Worm (Caenorhabditis elegans) whole organism, L4 larva: ENCODE measurements around the gene dnj-20.
A peak's percentile ranks its signal among the peaks of the same experiment; 100 is the strongest.

ENCODE experiments used
- F10B5.3 ChIP-seq: sonication (generic microtip); optimal IDR thresholded peaks from 2 replicates; lab custom pipeline; 2016; ENCODE audit warnings: mild to moderate bottlenecking, missing genetic modification characterization, missing compliant biosample characterization
- F26F4.8 ChIP-seq: fragments of 200-800 bp; sonication (Bioruptor generic); conservative IDR thresholded peaks from 2 replicates; pipeline ENCODE4 v1.3.6; 2022; ENCODE audit warnings: missing genetic modification characterization, missing compliant biosample characterization
- T20F7.1 ChIP-seq: fragments of 200-800 bp; sonication (Bioruptor generic); optimal IDR thresholded peaks from 2 replicates; lab custom pipeline; 2018; ENCODE audit warnings: mild to moderate bottlenecking, missing genetic modification characterization, missing compliant biosample characterization
- T26A8.4 ChIP-seq: fragments of 200-800 bp; sonication (Bioruptor generic); IDR thresholded peaks from 2 replicates; pipeline ENCODE4 v1.3.6; 2022; ENCODE audit warnings: missing genetic modification characterization, missing compliant biosample characterization
- Y105C5A.15 ChIP-seq: fragments of 200-800 bp; sonication (Bioruptor generic); IDR thresholded peaks from 2 replicates; pipeline ENCODE4 v1.3.6; 2022; ENCODE audit warnings: missing genetic modification characterization, missing compliant biosample characterization
- ZK546.5 ChIP-seq, 2 experiments: sonication (generic microtip); optimal IDR thresholded peaks; 2 replicates each; lab custom pipeline; 2017; ENCODE audit warnings: missing biosample characterization in 2 of 2, missing genetic modification characterization in 2 of 2
- aha-1 ChIP-seq: fragments of 150-350 bp; peaks from one replicate; lab custom pipeline; 2014; ENCODE audit warnings: missing biosample characterization, missing genetic modification characterization
- attf-4 ChIP-seq: sonication (generic microtip); optimal IDR thresholded peaks from 3 replicates; lab custom pipeline; 2017; ENCODE audit warnings: missing biosample characterization, missing genetic modification characterization
- ceh-20 ChIP-seq: fragments of 200-800 bp; sonication (Bioruptor generic); IDR thresholded peaks from 2 replicates; pipeline ENCODE4 v1.3.6; 2022; ENCODE audit warnings: missing genetic modification reagents, missing genetic modification characterization, missing compliant biosample characterization
- ceh-28 ChIP-seq: fragments of 150-350 bp; optimal IDR thresholded peaks from 2 replicates; lab custom pipeline; 2014; ENCODE audit warnings: missing biosample characterization, missing genetic modification reagents, missing genetic modification characterization
- ceh-44 ChIP-seq: fragments of 200-800 bp; sonication (Bioruptor generic); IDR thresholded peaks from 2 replicates; pipeline ENCODE4 v1.3.6; 2022; ENCODE audit warnings: missing genetic modification reagents, missing genetic modification characterization, missing compliant biosample characterization
- ceh-62 ChIP-seq: sonication (generic microtip); optimal IDR thresholded peaks from 2 replicates; lab custom pipeline; 2017; ENCODE audit warnings: missing biosample characterization, missing genetic modification characterization
- ces-1 ChIP-seq: fragments of 150-350 bp; sonication (generic microtip); optimal IDR thresholded peaks from 4 replicates; lab custom pipeline; 2014; ENCODE audit warnings: missing biosample characterization, missing genetic modification reagents, missing genetic modification characterization
- daf-16 ChIP-seq, 3 experiments: sonication (generic microtip); optimal IDR thresholded peaks; 2 replicates each; lab custom pipeline; 2016 to 2017; ENCODE audit warnings: missing genetic modification characterization in 3 of 3, missing genetic modification reagents in 3 of 3, mild to moderate bottlenecking in 2 of 3, missing compliant biosample characterization in 2 of 3, missing biosample characterization in 1 of 3, moderate library complexity in 1 of 3
- daf-8 ChIP-seq: fragments of 200-800 bp; sonication (Bioruptor generic); IDR thresholded peaks from 2 replicates; pipeline ENCODE4 v1.3.6; 2022; ENCODE audit warnings: missing genetic modification characterization, missing compliant biosample characterization
- dmd-6 ChIP-seq: fragments of 200-800 bp; sonication (Bioruptor generic); IDR thresholded peaks from 2 replicates; pipeline ENCODE4 v1.3.6; 2022; ENCODE audit warnings: missing genetic modification reagents, missing genetic modification characterization, missing compliant biosample characterization
- dmd-9 ChIP-seq: fragments of 200-800 bp; sonication (Bioruptor generic); IDR thresholded peaks from 2 replicates; pipeline ENCODE4 v1.3.6; 2022; ENCODE audit warnings: missing genetic modification reagents, missing genetic modification characterization, missing compliant biosample characterization
- dve-1 ChIP-seq: sonication (generic microtip); optimal IDR thresholded peaks from 2 replicates; lab custom pipeline; 2017; ENCODE audit warnings: antibody characterized with exemption, mild to moderate bottlenecking, missing genetic modification characterization, missing compliant biosample characterization; ENCODE audit not compliant: insufficient read depth
- egl-43 ChIP-seq: fragments of 200-800 bp; sonication (Bioruptor generic); IDR thresholded peaks from 2 replicates; pipeline ENCODE4 v1.3.6; 2022; ENCODE audit warnings: missing genetic modification reagents, missing genetic modification characterization, missing compliant biosample characterization
- hmg-1.1 ChIP-seq: fragments of 200-800 bp; sonication (Bioruptor generic); IDR thresholded peaks from 2 replicates; pipeline ENCODE4 v1.3.6; 2022; ENCODE audit warnings: missing genetic modification reagents, missing genetic modification characterization, missing compliant biosample characterization
- lin-1 ChIP-seq: fragments of 200-800 bp; sonication (Bioruptor generic); IDR thresholded peaks from 2 replicates; pipeline ENCODE4 v1.3.6; 2022; ENCODE audit warnings: missing genetic modification reagents, missing genetic modification characterization, missing compliant biosample characterization
- lir-3 ChIP-seq: sonication (generic microtip); optimal IDR thresholded peaks from 2 replicates; lab custom pipeline; 2016; ENCODE audit warnings: mild to moderate bottlenecking, missing genetic modification characterization, missing compliant biosample characterization
- lsy-2 ChIP-seq, 2 experiments: fragments of 150-350 bp in 1 of 2; sonication (generic microtip) in 1 of 2; optimal IDR thresholded peaks; 2 replicates each; lab custom pipeline; 2014 to 2017; ENCODE audit warnings: missing biosample characterization in 2 of 2, missing genetic modification characterization in 2 of 2
- madf-9 ChIP-seq: fragments of 200-800 bp; sonication (Bioruptor generic); conservative IDR thresholded peaks from 2 replicates; pipeline ENCODE4 v1.3.6; 2022; ENCODE audit warnings: missing genetic modification reagents, missing genetic modification characterization, missing compliant biosample characterization
- mes-2 ChIP-seq: sonication (generic microtip); optimal IDR thresholded peaks from 2 replicates; lab custom pipeline; 2016; ENCODE audit warnings: missing genotype, mild to moderate bottlenecking, missing genetic modification characterization, missing compliant biosample characterization; ENCODE audit not compliant: poor library complexity, severe bottlenecking
- mxl-2 ChIP-seq: fragments of 200-800 bp; sonication (Bioruptor generic); conservative IDR thresholded peaks from 2 replicates; pipeline ENCODE4 v1.3.6; 2022; ENCODE audit warnings: missing genetic modification reagents, missing genetic modification characterization, missing compliant biosample characterization
- mxl-3 ChIP-seq: fragments of 200-800 bp; sonication (Bioruptor generic); optimal IDR thresholded peaks from 2 replicates; lab custom pipeline; 2018; ENCODE audit warnings: mild to moderate bottlenecking, missing genetic modification characterization, missing compliant biosample characterization
- nhr-10 ChIP-seq: fragments of 150-350 bp; optimal IDR thresholded peaks from 2 replicates; lab custom pipeline; 2014; ENCODE audit warnings: missing biosample characterization, missing genetic modification characterization
- nhr-111 ChIP-seq: fragments of 200-800 bp; sonication (Bioruptor generic); optimal IDR thresholded peaks from 2 replicates; lab custom pipeline; 2018; ENCODE audit warnings: mild to moderate bottlenecking, missing genetic modification characterization, missing compliant biosample characterization
- nhr-28 ChIP-seq: fragments of 150-350 bp; optimal IDR thresholded peaks from 2 replicates; lab custom pipeline; 2014; ENCODE audit warnings: missing biosample characterization, missing genetic modification characterization
- nhr-77 ChIP-seq: fragments of 150-350 bp; optimal IDR thresholded peaks from 2 replicates; lab custom pipeline; 2014; ENCODE audit warnings: missing biosample characterization, missing genetic modification characterization
- pqm-1 ChIP-seq: sonication (generic microtip); optimal IDR thresholded peaks from 2 replicates; lab custom pipeline; 2017; ENCODE audit warnings: missing biosample characterization, missing genetic modification characterization
- saeg-2 ChIP-seq: fragments of 200-800 bp; sonication (Bioruptor generic); IDR thresholded peaks from 2 replicates; pipeline ENCODE4 v1.3.6; 2022; ENCODE audit warnings: missing genetic modification reagents, missing genetic modification characterization, missing compliant biosample characterization
- set-16 ChIP-seq: fragments of 200-800 bp; sonication (Bioruptor generic); IDR thresholded peaks from 2 replicates; pipeline ENCODE4 v1.3.6; 2022; ENCODE audit warnings: missing genetic modification reagents, missing genetic modification characterization, missing compliant biosample characterization
- spr-3 ChIP-seq: fragments of 200-800 bp; sonication (Bioruptor generic); optimal IDR thresholded peaks from 2 replicates; lab custom pipeline; 2018; ENCODE audit warnings: mild to moderate bottlenecking, missing genetic modification characterization, missing compliant biosample characterization
- tra-1 ChIP-seq: fragments of 200-800 bp; sonication (Bioruptor generic); IDR thresholded peaks from 2 replicates; pipeline ENCODE4 v1.3.6; 2022; ENCODE audit warnings: missing genetic modification reagents, missing genetic modification characterization, missing compliant biosample characterization
- unc-62 ChIP-seq, 3 experiments: fragments of 150-350 bp in 1 of 3; sonication (generic microtip); optimal IDR thresholded peaks in 2 of 3; peaks in 1 of 3; 1 replicate in 1 of 3; 2 replicates in 2 of 3; lab custom pipeline; 2014 to 2017; ENCODE audit warnings: missing biosample characterization in 3 of 3, missing genetic modification characterization in 3 of 3, missing genetic modification reagents in 3 of 3, missing genotype in 1 of 3
- zip-11 ChIP-seq: fragments of 200-800 bp; sonication (Bioruptor generic); IDR thresholded peaks from 2 replicates; pipeline ENCODE4 v1.3.6; 2022; ENCODE audit warnings: missing genetic modification characterization, missing compliant biosample characterization

The dnj-20 gene

DNA sequence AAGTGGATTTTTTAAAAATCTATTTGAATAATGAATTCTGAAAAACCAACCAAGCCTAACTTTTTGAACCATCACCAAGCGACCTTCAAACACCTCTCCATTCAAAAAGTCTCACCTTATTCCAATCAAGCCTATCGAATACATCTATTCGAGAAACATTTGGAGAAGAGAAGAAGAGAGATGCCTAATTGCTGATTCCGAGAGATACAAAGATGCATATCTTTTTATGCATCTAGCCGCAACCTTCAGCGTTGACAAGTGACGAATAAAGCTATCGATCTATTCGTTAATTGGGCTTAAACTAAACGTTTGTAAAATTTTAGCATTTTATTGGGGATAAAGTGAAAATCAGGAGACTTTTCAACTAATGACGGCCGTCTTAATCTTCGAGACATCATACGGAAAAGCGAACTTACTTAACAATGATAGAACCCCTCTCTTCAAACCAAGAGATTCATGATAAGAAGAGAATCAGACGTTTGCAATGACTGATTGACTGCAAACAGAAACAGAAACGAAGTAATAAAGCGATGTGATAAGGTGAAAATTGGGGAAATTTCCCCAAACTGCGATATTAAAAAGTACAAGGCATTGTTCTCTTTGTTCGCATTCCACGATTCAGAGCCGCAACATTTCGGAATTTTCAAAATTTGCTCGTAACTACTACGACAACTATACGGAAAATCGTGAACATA, 21.1 kb upstream of the dnj-20 start (continued):
- TF ChIP-seq egl-43 (GFP tag; lab: Robert Waterston, UW) (no peak), ZK546.5 (tag; optimal IDR thresholded peaks at IDR 0.05; lab: Kevin White, UChicago) (no peak), lsy-2 (tag; optimal IDR thresholded peaks at IDR 0.05; lab: Kevin White, UChicago) (no peak), mxl-3 (GFP tag; lab: Kevin White, UChicago) (peak; percentile 6), nhr-77 (tag; lab: Kevin White, UChicago) (no peak)

DNA sequence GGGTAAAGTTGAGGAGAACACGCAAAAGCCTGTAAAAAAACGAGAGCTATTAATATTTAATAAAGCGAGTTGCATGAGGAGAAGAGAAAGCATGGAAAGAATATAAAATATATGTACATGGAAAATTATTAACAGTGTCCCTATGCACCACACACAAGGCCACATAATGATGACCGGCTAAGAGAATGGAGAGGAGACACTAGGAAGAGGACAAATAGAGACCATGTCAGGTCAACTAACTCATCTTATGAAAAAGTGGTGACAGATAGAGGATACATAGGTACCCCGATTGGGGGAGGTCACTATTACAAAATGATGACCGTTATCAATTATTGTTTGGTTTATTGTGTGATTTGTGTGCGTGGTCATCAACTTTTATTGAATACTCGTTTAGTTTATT, 20.5 kb upstream of the dnj-20 start, which contains the start of gene fzr-1:
fzr-1 (minus strand) TSS at position 29 of the 400 bp plus-strand sequence.
- TF ChIP-seq nhr-28 (tag; lab: Kevin White, UChicago) (peak; percentile 50), daf-16 (GFP tag; optimal IDR thresholded peaks at IDR 0.05; lab: Kevin White, UChicago) (no peak), daf-16 (tag; optimal IDR thresholded peaks at IDR 0.05; lab: Kevin White, UChicago) (peak; percentile 16), tra-1 (no peak)
- TF ChIP-seq, all 104 proteins: peak for 2

DNA sequence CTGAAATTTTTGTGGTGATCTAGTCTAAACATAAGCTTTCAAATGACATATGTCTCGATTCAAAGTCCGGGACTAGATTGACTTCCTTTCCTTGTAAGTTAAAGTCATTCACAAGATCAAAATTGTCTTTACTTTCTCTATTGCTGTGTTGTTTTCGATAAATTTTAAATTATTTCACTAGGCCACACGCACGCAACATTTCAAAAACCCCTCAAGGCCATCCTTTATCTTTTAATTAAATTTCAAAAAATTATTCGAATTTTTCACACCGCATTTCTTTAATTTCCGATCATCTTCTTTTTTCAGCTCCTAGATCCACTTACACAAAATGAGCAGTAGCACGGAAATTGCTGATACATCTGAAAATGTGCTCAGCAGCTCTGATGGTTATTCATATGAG, 12.3 kb upstream of the dnj-20 start, which contains the start of gene ZK1307.7:
ZK1307.7 (plus strand) TSS at position 301 of the 400 bp plus-strand sequence.
- TF ChIP-seq spr-3 (GFP tag; lab: Kevin White, UChicago) (no peak), F10B5.3 (tag; lab: Kevin White, UChicago) (no peak), T20F7.1 (no peak), pqm-1 (tag; lab: Kevin White, UChicago) (no peak), mxl-2 (GFP tag; lab: Robert Waterston, UW) (no peak), T26A8.4 (GFP tag; lab: Robert Waterston, UW) (no peak), daf-8 (GFP tag; lab: Robert Waterston, UW) (no peak), ceh-28 (tag; lab: Kevin White, UChicago) (no peak), Y105C5A.15 (GFP tag; lab: Robert Waterston, UW) (no peak), nhr-10 (tag; lab: Kevin White, UChicago) (no peak), dmd-6 (no peak), lin-1 (GFP tag; lab: Robert Waterston, UW) (no peak), ceh-44 (no peak), zip-11 (no peak), attf-4 (tag; lab: Kevin White, UChicago) (no peak)

DNA sequence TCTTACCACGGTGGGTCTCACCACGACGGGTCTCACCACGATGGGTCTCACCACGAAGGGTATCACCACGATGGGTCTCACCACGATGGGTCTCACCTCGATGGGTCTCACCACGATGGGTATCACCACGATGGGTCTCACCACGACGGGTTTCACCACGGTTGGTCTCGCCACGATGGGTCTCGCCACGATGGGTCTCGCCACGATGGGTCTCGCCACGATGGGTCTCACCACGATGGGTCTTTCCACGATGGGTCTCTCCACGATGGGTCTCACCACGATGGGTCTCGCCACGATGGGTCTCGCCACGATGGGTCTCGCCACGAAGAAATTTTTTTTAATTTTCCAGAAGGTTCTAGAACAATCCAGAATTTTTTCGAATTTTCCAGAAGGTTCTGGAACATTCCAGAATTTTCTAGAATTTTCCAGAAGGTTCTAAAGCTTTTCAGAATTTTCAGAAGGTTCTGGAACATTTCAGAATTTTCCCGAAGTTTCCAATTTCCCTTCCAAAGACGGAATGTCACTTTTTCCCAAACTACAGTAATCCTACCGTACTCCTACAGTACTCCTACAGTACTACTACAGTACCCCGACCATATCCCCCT, 10.1 kb upstream of the dnj-20 start:
- peak; percentile 52; the same call in 1 of the 2 replicates for TF ChIP-seq egl-43 (GFP tag; lab: Robert Waterston, UW)
- TF ChIP-seq set-16 (GFP tag; lab: Robert Waterston, UW) = peak; percentile 80

DNA sequence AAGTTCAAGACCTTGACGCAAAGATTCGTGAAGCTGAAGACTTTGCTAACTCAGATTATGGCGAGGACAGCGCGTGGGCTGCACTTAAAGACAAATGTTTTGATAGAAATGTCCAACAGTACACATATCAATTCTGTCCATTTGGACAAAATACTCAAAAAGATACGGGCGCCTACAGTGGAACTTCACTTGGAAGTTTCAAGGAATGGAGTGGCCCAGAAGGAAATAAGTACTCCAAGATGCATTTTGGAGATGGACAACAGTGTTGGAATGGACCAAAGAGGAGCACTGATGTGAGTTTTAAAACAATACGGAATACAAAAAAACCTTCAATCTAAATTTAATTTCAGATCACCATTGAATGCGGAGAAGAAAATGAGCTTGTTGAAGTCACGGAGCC, 2.0 kb upstream of the dnj-20 start:
- TF ChIP-seq aha-1 (tag; lab: Kevin White, UChicago) (no peak), unc-62 (GFP tag; optimal IDR thresholded peaks at IDR 0.05 in 1 of 2; lab: Kevin White, UChicago) (peak in 1 of 2 experiments; percentile 94), unc-62 (tag; optimal IDR thresholded peaks at IDR 0.05; lab: Kevin White, UChicago) (no peak)

DNA sequence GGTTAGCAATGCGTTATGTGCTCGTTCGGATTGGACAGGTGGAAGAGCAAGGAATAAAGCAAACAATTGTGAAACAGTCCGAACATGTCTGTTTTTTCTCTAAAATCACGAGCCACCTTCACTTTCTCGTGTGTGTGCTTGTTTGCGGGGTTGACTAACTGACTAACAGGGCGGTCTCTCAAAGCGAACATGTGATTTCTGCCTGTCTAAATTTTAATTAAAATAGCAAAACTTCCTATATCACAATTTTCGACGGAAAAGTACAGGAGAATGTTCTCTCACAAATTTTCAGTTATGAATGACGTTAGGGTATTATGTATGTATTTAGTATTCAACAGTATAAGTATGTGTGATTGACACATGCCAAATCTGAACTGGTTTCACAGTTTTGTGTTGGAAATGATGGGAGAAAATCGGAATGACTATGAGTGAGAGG, 2.0 kb downstream of the dnj-20 start:
- TF ChIP-seq mes-2 (tag; lab: Kevin White, UChicago) = peak; percentile 12
- TF ChIP-seq ces-1 (GFP tag; lab: Kevin White, UChicago) = no peak
- TF ChIP-seq saeg-2 = no peak
- TF ChIP-seq ceh-20 = no peak
- TF ChIP-seq nhr-10 (tag; lab: Kevin White, UChicago) = no peak
- TF ChIP-seq ceh-62 = no peak
- TF ChIP-seq dve-1 (tag; lab: Kevin White, UChicago) = peak; percentile 63
- TF ChIP-seq unc-62 (GFP tag; optimal IDR thresholded peaks at IDR 0.05 in 1 of 2; lab: Kevin White, UChicago) = peak in 1 of 2 experiments; percentile 61
- TF ChIP-seq unc-62 (tag; optimal IDR thresholded peaks at IDR 0.05; lab: Kevin White, UChicago) = no peak
- no peak for TF ChIP-seq nhr-111 (GFP tag; lab: Kevin White, UChicago)
- TF ChIP-seq tra-1 = peak; percentile 52
- TF ChIP-seq lir-3 (tag; lab: Kevin White, UChicago) = no peak
- no peak for TF ChIP-seq F26F4.8
- no peak for TF ChIP-seq ceh-28 (tag; lab: Kevin White, UChicago)
- TF ChIP-seq hmg-1.1 (GFP tag; lab: Robert Waterston, UW) = no peak
- no peak for TF ChIP-seq set-16 (GFP tag; lab: Robert Waterston, UW)
- no peak for TF ChIP-seq dmd-9
- no peak for TF ChIP-seq madf-9 (GFP tag; lab: Robert Waterston, UW)
